Worm (Caenorhabditis elegans) whole organism, midembryonic: Measurements from ENCODE around the gene idpp-6.
A peak's percentile ranks its signal among the peaks of the same experiment; 100 is the strongest.

Experiments
- T22C8.4 ChIP-seq: fragments of 200-800 bp; sonication (Bioruptor generic); IDR thresholded peaks from 2 replicates; pipeline ENCODE4 v1.3.6; 2022; ENCODE audit warnings: missing genetic modification characterization, missing compliant biosample characterization
- cog-1 ChIP-seq: sonication (generic microtip); optimal IDR thresholded peaks from 2 replicates; lab custom pipeline; 2016; ENCODE audit warnings: missing genetic modification characterization, missing compliant biosample characterization
- flt-1 ChIP-seq: fragments of 200-800 bp; sonication (Bioruptor generic); IDR thresholded peaks from 2 replicates; pipeline ENCODE4 v1.3.6; 2022; ENCODE audit warnings: missing genetic modification characterization, missing compliant biosample characterization
- klf-2 ChIP-seq: fragments of 200-800 bp; sonication (Bioruptor generic); conservative IDR thresholded peaks from 2 replicates; pipeline ENCODE4 v1.3.6; 2022; ENCODE audit warnings: missing genetic modification reagents, missing genetic modification characterization, missing compliant biosample characterization
- med-1 ChIP-seq: sonication (generic microtip); optimal IDR thresholded peaks from 2 replicates; lab custom pipeline; 2017; ENCODE audit warnings: missing genetic modification characterization, mild to moderate bottlenecking, missing compliant biosample characterization, antibody characterized with exemption, missing genetic modification reagents; ENCODE audit not compliant: insufficient read depth
- ref-1 ChIP-seq: fragments of 200-800 bp; sonication (Bioruptor generic); conservative IDR thresholded peaks from 2 replicates; pipeline ENCODE4 v1.3.6; 2022; ENCODE audit warnings: missing genetic modification reagents, missing genetic modification characterization, missing compliant biosample characterization
- tab-1 ChIP-seq: fragments of 200-800 bp; sonication (Bioruptor generic); IDR thresholded peaks from 2 replicates; pipeline ENCODE4 v1.3.6; 2022; ENCODE audit warnings: missing genetic modification characterization, missing compliant biosample characterization
- ztf-23 ChIP-seq: fragments of 200-800 bp; sonication (Bioruptor generic); IDR thresholded peaks from 2 replicates; pipeline ENCODE4 v1.3.6; 2022; ENCODE audit warnings: missing genetic modification reagents, missing genetic modification characterization, missing compliant biosample characterization
- ztf-29 ChIP-seq: fragments of 200-800 bp; sonication (Bioruptor generic); IDR thresholded peaks from 2 replicates; pipeline ENCODE4 v1.3.6; 2022; ENCODE audit warnings: missing genetic modification reagents, missing genetic modification characterization, missing compliant biosample characterization

idpp-6 gene

DNA sequence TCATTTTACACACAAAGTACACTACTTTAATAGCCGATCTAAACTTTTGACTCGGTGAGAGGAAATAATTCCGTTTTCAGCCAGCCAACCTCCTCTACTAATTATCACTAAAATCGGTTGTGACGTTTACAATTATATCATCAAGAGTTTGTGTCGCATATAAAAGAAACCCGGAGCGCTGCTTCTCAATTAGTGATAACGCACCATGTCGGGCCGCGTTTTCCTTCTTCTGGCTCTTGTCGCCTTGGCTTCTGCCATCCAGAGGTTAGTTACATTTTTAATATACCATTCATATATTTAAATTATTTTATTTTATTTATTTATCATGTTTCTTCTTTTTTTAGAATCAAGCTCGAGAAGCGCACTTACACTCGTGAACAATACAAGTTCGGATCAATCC, 8.0 kb downstream of the idpp-6 start, which contains the start of gene asp-3:
Gene asp-3, plus strand, starts transcription at position 79 of the 400 bp plus-strand sequence.
- no peak for TF ChIP-seq tab-1 (GFP tag; lab: Robert Waterston, UW)

DNA sequence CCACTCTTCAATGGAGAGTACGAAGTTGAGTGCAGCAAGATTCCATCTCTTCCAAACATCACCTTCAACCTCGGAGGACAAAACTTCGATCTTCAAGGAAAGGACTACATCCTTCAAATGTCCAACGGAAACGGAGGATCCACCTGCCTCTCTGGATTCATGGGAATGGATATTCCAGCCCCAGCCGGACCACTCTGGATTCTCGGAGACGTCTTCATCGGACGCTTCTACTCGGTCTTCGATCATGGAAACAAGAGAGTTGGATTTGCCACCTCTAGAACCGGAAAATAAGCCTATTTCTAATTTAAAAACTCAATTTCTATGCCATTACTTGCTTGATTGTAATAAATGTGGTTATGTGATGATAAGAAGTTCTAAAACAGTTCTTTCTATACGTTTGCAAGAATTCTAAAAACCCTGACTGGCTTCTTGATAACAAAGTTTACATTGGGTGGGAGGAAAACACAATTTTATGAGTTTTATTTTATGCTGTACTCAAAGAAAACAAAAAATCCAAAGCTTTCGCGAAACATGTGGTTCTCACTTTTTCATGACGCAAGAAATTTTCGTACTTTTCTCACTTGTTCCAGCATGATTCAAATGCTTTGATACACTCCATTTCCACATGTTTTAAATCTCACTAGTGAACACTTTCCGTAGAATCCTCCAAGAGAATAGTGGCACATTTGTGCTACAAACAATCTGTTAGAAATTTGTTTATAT, 9.5 kb downstream of the idpp-6 start:
- TF ChIP-seq flt-1 (GFP tag; lab: Robert Waterston, UW) (no peak), ref-1 (GFP tag; lab: Robert Waterston, UW) (no peak), tab-1 (GFP tag; lab: Robert Waterston, UW) (no peak), ztf-29 (GFP tag; lab: Robert Waterston, UW) (no peak), cog-1 (no peak), ztf-23 (GFP tag; lab: Robert Waterston, UW) (no peak), klf-2 (GFP tag; lab: Robert Waterston, UW) (no peak), med-1 (GFP tag; lab: Kevin White, UChicago) (no peak), T22C8.4 (GFP tag; lab: Robert Waterston, UW) (no peak)

DNA sequence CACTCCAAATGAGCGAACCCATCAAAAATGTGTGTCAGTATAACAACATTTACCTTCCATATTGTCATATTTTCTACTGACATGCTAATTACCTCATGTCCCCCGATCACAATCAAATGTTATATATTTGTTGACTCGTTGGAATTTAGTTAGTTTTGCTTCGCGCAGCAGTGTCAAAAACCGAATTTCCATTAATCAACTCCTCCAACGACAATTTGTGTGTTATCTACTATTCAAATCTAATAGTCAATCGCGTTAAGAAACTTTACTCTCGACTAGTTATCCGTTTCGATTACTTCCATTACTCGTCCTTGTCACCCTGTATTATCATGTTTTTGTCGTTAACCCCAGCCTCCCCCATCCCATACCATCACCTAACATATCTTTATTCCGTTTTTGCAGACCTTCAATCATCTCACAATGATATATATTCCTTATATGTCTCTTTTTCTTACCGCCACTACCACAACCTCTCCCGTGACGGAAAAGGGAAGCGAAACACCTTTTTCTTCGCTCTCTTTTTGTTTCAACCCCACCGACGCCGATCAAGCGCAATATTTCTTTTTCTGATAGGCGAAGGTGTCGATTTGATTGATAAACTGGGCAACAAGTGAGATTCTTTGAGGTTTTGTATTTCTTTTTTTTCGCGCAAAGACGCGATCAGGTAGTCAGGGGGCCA, 13.0 kb downstream of the idpp-6 start:
- no peak for TF ChIP-seq ztf-23 (GFP tag; lab: Robert Waterston, UW)
- TF ChIP-seq med-1 (GFP tag; lab: Kevin White, UChicago), result no peak
- TF ChIP-seq tab-1 (GFP tag; lab: Robert Waterston, UW), result no peak
- TF ChIP-seq flt-1 (GFP tag; lab: Robert Waterston, UW), result no peak

DNA sequence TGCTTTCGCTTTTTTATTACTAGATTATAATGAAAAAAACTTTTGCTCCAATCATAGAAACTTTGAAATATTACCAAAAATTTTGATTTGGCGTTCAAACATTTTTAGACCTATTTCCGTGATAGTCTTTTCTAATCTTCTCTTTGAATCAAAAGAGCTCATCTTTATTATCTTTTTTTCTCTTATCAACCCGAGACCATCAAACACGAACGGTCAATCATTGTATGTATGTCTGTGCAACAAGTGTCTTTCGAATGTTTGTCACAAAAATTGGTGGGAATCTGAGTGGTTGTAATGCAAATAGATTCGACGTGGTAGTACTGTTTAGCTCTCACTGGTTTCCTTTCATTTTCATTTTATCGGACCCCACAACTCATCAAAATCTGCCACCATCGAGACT, 16.8 kb downstream of the idpp-6 start, which contains the start of gene M03A8.3:
Gene M03A8.3, plus strand, starts transcription at position 278 of the 400 bp plus-strand sequence.
- no peak for TF ChIP-seq flt-1 (GFP tag; lab: Robert Waterston, UW)
- TF ChIP-seq med-1 (GFP tag; lab: Kevin White, UChicago), result no peak
- TF ChIP-seq ztf-29 (GFP tag; lab: Robert Waterston, UW), result no peak
- TF ChIP-seq klf-2 (GFP tag; lab: Robert Waterston, UW), result no peak
- TF ChIP-seq ztf-23 (GFP tag; lab: Robert Waterston, UW), result no peak
- no peak for TF ChIP-seq T22C8.4 (GFP tag; lab: Robert Waterston, UW)
- TF ChIP-seq ref-1 (GFP tag; lab: Robert Waterston, UW), result no peak
- no peak for TF ChIP-seq cog-1
- TF ChIP-seq tab-1 (GFP tag; lab: Robert Waterston, UW), result no peak

DNA sequence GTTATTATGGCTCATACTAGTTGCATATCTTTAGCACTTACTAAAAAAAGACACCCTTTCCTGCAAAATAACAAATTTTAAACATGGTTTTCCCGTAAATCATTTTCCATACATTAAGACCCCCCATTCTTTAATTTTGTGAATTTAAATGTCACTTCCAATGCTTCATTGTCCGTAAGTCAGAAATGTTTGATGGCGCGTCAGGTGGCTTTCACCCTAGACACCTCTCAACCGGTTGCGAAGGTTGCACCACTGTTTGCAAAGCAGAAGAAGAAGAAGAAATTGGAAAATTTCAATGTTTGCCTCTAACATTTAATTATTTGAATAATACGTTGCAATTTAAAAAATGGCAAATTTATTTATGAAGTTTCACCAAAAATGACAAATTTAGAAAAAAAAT, 18.6 kb downstream of the idpp-6 start:
- no peak for TF ChIP-seq T22C8.4 (GFP tag; lab: Robert Waterston, UW)

DNA sequence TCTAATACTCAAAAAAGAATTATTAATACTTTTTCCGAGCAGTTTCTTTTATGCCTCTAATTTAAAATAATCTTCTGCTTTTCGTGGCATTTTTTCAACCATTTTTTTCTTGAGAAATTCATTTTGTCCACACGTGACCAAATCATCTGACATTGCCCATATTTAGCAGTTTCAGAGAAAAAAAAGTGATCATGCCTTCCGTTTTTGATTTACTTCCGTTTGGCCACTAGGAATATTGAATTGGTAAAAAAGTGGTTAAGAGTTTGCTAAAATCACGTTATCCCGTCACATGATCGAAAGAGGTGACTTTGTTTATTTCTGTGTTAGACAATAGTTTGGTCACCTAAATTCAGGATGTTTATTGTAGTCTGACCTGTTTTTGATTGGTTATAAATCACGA, 21.4 kb downstream of the idpp-6 start:
- TF ChIP-seq cog-1, result no peak

DNA sequence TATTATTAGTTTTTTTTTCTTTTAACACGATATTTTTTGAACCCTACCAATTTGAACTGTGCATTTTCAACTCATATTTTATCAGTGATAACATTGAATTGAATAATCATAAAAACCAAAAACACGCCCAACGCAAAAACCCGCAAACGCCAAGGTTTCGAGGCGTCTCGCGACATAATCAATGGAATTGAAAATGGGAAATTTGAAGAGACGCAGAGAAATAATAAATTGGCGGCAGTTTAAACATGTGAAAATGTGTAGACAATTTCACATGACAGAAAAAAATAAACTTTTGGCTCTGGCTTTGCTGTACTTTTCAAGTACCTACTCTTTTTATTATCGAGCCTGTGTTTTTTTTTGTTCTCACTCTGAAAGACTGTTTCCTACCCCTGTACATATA, 21.9 kb downstream of the idpp-6 start:
- TF ChIP-seq ztf-29 (GFP tag; lab: Robert Waterston, UW) (no peak), ref-1 (GFP tag; lab: Robert Waterston, UW) (no peak), cog-1 (no peak), flt-1 (GFP tag; lab: Robert Waterston, UW) (no peak), tab-1 (GFP tag; lab: Robert Waterston, UW) (no peak), T22C8.4 (GFP tag; lab: Robert Waterston, UW) (no peak), klf-2 (GFP tag; lab: Robert Waterston, UW) (no peak), ztf-23 (GFP tag; lab: Robert Waterston, UW) (no peak), med-1 (GFP tag; lab: Kevin White, UChicago) (no peak)

DNA sequence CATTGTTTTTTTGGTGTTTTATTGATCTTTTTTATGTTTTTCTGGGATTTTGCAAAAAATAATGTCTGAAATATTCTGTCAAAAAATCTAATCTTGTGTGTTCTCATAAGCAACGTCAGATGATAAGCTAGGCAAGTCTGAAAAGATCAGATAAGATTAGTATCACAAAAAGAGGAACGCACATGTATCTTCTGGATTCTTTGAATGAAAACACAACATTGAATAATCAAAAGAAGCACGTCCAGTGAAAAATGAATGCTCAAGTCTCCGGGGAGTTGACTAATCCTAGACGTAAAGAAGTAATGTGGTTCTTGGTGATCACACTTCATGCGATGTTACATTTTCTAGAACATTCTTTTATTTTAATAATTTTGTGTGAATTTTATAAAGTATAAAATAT, 22.5 kb downstream of the idpp-6 start:
- TF ChIP-seq flt-1 (GFP tag; lab: Robert Waterston, UW) (no peak), ztf-23 (GFP tag; lab: Robert Waterston, UW) (no peak), tab-1 (GFP tag; lab: Robert Waterston, UW) (no peak), ztf-29 (GFP tag; lab: Robert Waterston, UW) (no peak), cog-1 (no peak), ref-1 (GFP tag; lab: Robert Waterston, UW) (no peak), med-1 (GFP tag; lab: Kevin White, UChicago) (no peak), T22C8.4 (GFP tag; lab: Robert Waterston, UW) (no peak), klf-2 (GFP tag; lab: Robert Waterston, UW) (no peak)

DNA sequence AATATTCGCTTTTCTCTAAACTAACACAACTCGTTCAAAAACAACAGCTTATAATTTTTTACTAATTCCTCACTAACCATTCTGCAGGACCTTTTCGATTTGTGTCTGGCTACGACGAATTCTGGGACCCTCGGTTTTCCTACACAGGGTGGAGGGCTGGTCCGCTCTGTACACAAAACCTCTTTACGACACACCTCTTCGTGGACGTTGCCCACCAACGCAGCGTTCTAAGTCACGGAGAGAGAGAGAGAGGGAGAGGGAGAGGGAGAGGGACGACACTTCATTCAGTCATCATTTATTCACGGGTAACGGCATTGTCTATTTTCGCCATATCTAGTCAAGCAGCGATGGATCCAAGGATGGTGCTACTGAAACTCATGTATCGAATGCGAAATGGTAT, 23.5 kb downstream of the idpp-6 start, which contains the start of gene atg-2:
Gene atg-2, plus strand, starts transcription at position 301 of the 400 bp plus-strand sequence.
- TF ChIP-seq ztf-23 (GFP tag; lab: Robert Waterston, UW) (no peak; the same call in 1 of the 2 replicates), tab-1 (GFP tag; lab: Robert Waterston, UW) (0 out of 2 replicates have a peak, but pooled peaks have one; percentile 35)

DNA sequence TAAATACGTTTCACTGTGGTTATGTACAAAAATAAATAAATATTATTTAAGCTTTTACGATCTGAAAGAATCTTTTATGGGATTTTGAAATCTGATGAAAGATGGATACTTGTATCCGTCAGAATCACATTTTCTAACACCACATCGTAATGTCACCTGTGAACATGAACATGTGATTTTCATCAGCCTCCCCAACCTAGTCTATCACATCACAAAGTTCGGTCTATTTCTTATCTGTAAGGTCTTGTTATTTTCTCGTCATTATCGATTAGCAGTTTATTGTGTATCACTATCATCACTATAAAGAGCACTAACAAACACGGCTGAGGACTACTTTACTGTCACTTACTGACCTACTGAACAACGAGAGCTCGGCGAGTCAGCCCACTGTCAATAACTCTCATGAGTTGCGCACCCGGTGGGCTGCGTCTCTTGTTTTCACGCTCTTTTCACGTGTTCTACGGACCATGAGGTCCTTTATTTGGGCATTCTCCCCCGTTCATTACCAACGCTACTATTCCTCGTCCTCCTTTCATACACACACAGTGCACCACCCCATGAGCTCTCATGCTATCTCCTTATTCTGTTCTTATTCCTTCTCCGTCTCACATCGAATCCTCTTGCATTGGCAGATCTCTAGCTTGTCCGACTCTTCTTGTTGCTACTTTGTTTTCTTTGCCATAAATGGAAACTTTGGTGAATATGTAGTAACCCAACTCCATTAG, 24.3 kb downstream of the idpp-6 start:
- TF ChIP-seq flt-1 (GFP tag; lab: Robert Waterston, UW) (no peak), ref-1 (GFP tag; lab: Robert Waterston, UW) (no peak)
